Fruit fly (Drosophila melanogaster) S2 (cell line): Measurements from ENCODE around the gene CG4025.

ENCODE experiments used
- CG8478 ChIP-seq: fragments of >200 bp; optimal IDR thresholded peaks from 2 replicates; lab custom pipeline; 2018
- CTCF ChIP-seq, 2 experiments: fragments of >200 bp; optimal IDR thresholded peaks; 2 replicates each; lab custom pipeline; 2018

DNA sequence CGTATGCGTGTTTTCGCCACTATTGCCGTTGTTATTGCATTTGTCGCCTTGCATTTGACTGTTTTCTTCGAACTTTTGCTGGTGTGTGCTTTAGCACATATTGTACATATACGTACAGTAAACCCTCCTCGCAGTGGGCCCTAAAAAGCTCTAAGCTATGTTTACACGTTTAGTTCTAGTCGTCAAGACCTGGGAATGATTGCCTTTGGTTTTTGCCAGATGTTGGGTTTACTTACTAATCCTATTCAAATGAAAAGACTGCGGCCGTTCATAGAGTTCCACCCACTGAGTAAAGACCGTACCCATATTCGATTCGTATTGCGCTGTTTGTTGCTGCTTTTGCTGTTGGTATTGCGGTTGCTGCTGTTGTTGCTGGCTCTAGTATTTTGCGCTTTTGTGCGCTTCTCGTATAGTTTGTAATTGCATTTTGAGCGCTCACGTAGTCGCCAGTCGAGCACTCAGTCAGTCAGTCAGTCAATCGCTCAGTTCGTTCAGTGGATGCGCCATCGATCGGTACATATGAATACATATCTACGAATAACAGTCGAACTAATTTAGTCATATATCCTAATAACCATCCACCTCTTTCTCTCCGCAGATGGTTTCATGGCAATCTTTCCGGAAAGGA lies 31.1 kb downstream of the CG4025 start:
- TF ChIP-seq CG8478 (lab: Kevin White, UChicago) (no peak), CTCF (optimal IDR thresholded peaks at IDR 0.05; lab: Kevin White, UChicago) (no peak)
